Worm (Caenorhabditis elegans): Measurements from ENCODE around the gene F38A5.8.

DNA sequence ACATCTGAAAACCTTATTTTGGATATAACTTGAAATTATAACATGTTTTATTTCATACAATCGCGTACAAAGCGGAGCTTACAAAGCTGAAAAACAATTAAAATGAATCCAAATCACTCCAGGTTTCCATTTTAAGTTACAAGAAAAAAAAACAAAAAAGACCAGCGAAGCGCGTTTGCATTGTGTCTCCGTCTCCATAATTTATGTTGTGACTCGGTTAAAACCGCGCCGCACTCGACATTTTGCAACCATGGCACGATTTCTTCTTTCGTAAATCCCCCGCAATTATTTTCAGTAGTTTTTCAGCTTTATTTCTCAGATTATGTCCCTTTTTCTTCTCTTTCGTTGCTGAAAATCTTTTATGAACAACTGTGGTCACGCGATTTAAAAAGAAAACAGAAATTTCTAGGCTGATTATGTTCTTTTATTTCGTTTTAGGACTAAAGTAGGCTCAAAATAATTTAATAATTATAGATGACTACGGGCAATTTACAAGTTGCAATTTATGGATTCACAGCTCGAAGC is 14.1 kb upstream of the F38A5.8 start, which contains the start of the genes F38A5.2 and dnj-11:
- TF ChIP-seq mep-1 (tag; optimal IDR thresholded peaks at IDR 0.05) (peak; percentile 84), lin-15B (tag; optimal IDR thresholded peaks at IDR 0.05) (no peak), lin-39 (tag; optimal IDR thresholded peaks at IDR 0.05) (no peak), mdl-1 (tag; optimal IDR thresholded peaks at IDR 0.05) (no peak), set-16 (GFP tag; IDR thresholded peaks at IDR 0.05) (no peak)
